Fruit fly (Drosophila melanogaster) whole organism, wandering third instar larva: ENCODE data around the gene CG3552.

Experiments
- Jra ChIP-seq: sonication (Bioruptor generic); optimal IDR thresholded peaks from 2 replicates; lab custom pipeline; 2016; ENCODE audit warnings: missing biosample characterization, missing genetic modification characterization
- brk ChIP-seq: fragments of 200-800 bp; sonication (Bioruptor generic); optimal IDR thresholded peaks from 2 replicates; lab custom pipeline; 2016; ENCODE audit warnings: missing biosample characterization, mild to moderate bottlenecking, missing genetic modification characterization
- h ChIP-seq: fragments of 200-800 bp; sonication (Bioruptor generic); optimal IDR thresholded peaks from 3 replicates; lab custom pipeline; 2016; ENCODE audit warnings: missing biosample characterization, mild to moderate bottlenecking, missing genetic modification characterization

DNA sequence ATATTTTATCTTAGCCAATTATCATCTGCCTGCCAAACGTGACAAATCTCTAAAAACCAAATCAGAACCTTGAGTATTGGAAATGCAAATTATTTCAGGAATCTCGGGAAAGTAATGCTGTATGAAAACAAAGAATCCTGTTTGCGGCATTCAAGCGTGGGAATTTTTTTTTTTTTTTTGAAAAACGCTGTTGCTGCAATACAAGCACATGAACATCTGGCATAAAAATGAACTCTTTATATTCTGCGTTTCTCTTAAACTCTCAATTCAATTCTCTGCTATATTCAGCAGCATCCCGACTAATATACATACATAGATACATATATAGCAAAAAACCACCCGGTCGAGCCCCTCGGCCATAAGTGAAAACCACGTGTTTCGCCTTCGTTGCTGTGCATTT is 45.2 kb downstream of the CG3552 start:
- TF ChIP-seq Jra (GFP tag; lab: Kevin White, UChicago), result no peak
- no peak for TF ChIP-seq brk (GFP tag; lab: Kevin White, UChicago)
- TF ChIP-seq h, result no peak
